Worm (Caenorhabditis elegans): ENCODE data around the gene C07A4.2.

- no peak for TF ChIP-seq tlf-1 (GFP tag; optimal IDR thresholded peaks at IDR 0.05)
- TF ChIP-seq T26A5.8 (tag; optimal IDR thresholded peaks at IDR 0.05): no peak
- TF ChIP-seq ztf-22 (GFP tag; optimal IDR thresholded peaks at IDR 0.05): no peak
- no peak for TF ChIP-seq ceh-79 (tag; optimal IDR thresholded peaks at IDR 0.05)
- TF ChIP-seq sea-2 (GFP tag; IDR thresholded peaks at IDR 0.05): no peak
- TF ChIP-seq snpc-4 (GFP tag; optimal IDR thresholded peaks at IDR 0.05): no peak
- no peak for TF ChIP-seq snpc-4 (tag; optimal IDR thresholded peaks at IDR 0.05)
- no peak for TF ChIP-seq sptf-2 (GFP tag; optimal IDR thresholded peaks at IDR 0.05)
- no peak for TF ChIP-seq lin-35 (GFP tag; optimal IDR thresholded peaks at IDR 0.05)
Measured at ce11 chrX:10184708-10185107, 12.7 kb downstream of the C07A4.2 start.
